Worm (Caenorhabditis elegans) whole organism, L3 larva: ENCODE data around the gene grk-2.

Source experiments
- R02D3.7 ChIP-seq: fragments of 150-350 bp; optimal IDR thresholded peaks from 2 replicates; lab custom pipeline; 2014; ENCODE audit warnings: missing biosample characterization, missing genetic modification characterization
- ZK546.5 ChIP-seq: sonication (generic microtip); optimal IDR thresholded peaks from 2 replicates; lab custom pipeline; 2017; ENCODE audit warnings: missing biosample characterization, missing genetic modification characterization
- aly-2 ChIP-seq: fragments of 150-350 bp; optimal IDR thresholded peaks from 2 replicates; lab custom pipeline; 2014; ENCODE audit warnings: missing biosample characterization, missing genetic modification characterization
- ceh-16 ChIP-seq: sonication (generic microtip); optimal IDR thresholded peaks from 2 replicates; lab custom pipeline; 2017; ENCODE audit warnings: missing biosample characterization, missing genetic modification characterization
- ceh-28 ChIP-seq: fragments of 150-350 bp; optimal IDR thresholded peaks from 2 replicates; lab custom pipeline; 2014; ENCODE audit warnings: missing biosample characterization, missing genetic modification reagents, missing genetic modification characterization
- ceh-82 ChIP-seq: fragments of 150-350 bp; optimal IDR thresholded peaks from 2 replicates; lab custom pipeline; 2014; ENCODE audit warnings: missing biosample characterization, missing genetic modification characterization
- ceh-9 ChIP-seq: sonication (generic microtip); optimal IDR thresholded peaks from 2 replicates; lab custom pipeline; 2018; ENCODE audit warnings: missing biosample characterization, missing genetic modification characterization
- daf-12 ChIP-seq: fragments of 150-350 bp; optimal IDR thresholded peaks from 2 replicates; lab custom pipeline; 2014; ENCODE audit warnings: missing biosample characterization, missing genetic modification reagents, missing genetic modification characterization
- egl-27 ChIP-seq: sonication (generic microtip); optimal IDR thresholded peaks from 4 replicates; lab custom pipeline; 2017; ENCODE audit warnings: missing biosample characterization, missing genetic modification reagents, missing genetic modification characterization
- egl-5 ChIP-seq: fragments of 150-350 bp; optimal IDR thresholded peaks from 2 replicates; lab custom pipeline; 2017; ENCODE audit warnings: missing biosample characterization, missing genetic modification reagents, missing genetic modification characterization, inconsistent platforms
- elt-1 ChIP-seq: fragments of 150-350 bp; optimal IDR thresholded peaks from 2 replicates; lab custom pipeline; 2014; ENCODE audit warnings: missing biosample characterization, missing genetic modification characterization
- elt-2 ChIP-seq: sonication (generic microtip); optimal IDR thresholded peaks from 2 replicates; lab custom pipeline; 2016; ENCODE audit warnings: missing genetic modification reagents, mild to moderate bottlenecking, missing genetic modification characterization, missing compliant biosample characterization
- eor-1 ChIP-seq, 2 experiments: fragments of 150-350 bp; optimal IDR thresholded peaks; 2 replicates each; lab custom pipeline; 2014 to 2018; ENCODE audit warnings: missing biosample characterization in 2 of 2, missing genetic modification characterization in 2 of 2
- fkh-10 ChIP-seq: sonication (generic microtip); optimal IDR thresholded peaks from 2 replicates; lab custom pipeline; 2017; ENCODE audit warnings: missing biosample characterization, missing genetic modification reagents, missing genetic modification characterization
- jun-1 ChIP-seq: fragments of 150-350 bp; optimal IDR thresholded peaks from 2 replicates; lab custom pipeline; 2014; ENCODE audit warnings: missing biosample characterization, missing genetic modification reagents, missing genetic modification characterization
- lin-15B ChIP-seq: fragments of 150-350 bp; optimal IDR thresholded peaks from 2 replicates; lab custom pipeline; 2014; ENCODE audit warnings: missing biosample characterization, missing genetic modification characterization
- lin-39 ChIP-seq: fragments of 150-350 bp; optimal IDR thresholded peaks from 2 replicates; lab custom pipeline; 2018; ENCODE audit warnings: missing biosample characterization, missing genetic modification reagents, missing genetic modification characterization
- lsy-12 ChIP-seq: sonication (generic microtip); optimal IDR thresholded peaks from 2 replicates; lab custom pipeline; 2016; ENCODE audit warnings: mild to moderate bottlenecking, missing genetic modification characterization, missing compliant biosample characterization
- mdl-1 ChIP-seq: fragments of 150-350 bp; optimal IDR thresholded peaks from 2 replicates; lab custom pipeline; 2014; ENCODE audit warnings: missing biosample characterization, missing genetic modification characterization
- mml-1 ChIP-seq: fragments of 150-350 bp; sonication (generic microtip); optimal IDR thresholded peaks from 3 replicates; lab custom pipeline; 2014; ENCODE audit warnings: missing biosample characterization, missing genetic modification characterization
- nfya-1 ChIP-seq: sonication (generic microtip); optimal IDR thresholded peaks from 2 replicates; lab custom pipeline; 2017; ENCODE audit warnings: missing genetic modification characterization, mild to moderate bottlenecking, missing compliant biosample characterization, antibody characterized with exemption, moderate library complexity; ENCODE audit not compliant: insufficient read depth
- nhr-11 ChIP-seq: fragments of 150-350 bp; optimal IDR thresholded peaks from 2 replicates; lab custom pipeline; 2014; ENCODE audit warnings: missing biosample characterization, missing genetic modification characterization
- nhr-23 ChIP-seq: fragments of 150-350 bp; optimal IDR thresholded peaks from 2 replicates; lab custom pipeline; 2014; ENCODE audit warnings: missing biosample characterization, missing genetic modification reagents, missing genetic modification characterization
- nhr-237 ChIP-seq: fragments of 150-350 bp; optimal IDR thresholded peaks from 2 replicates; lab custom pipeline; 2014; ENCODE audit warnings: missing biosample characterization, missing genetic modification characterization
- nhr-25 ChIP-seq: sonication (generic microtip); optimal IDR thresholded peaks from 2 replicates; lab custom pipeline; 2017; ENCODE audit warnings: missing biosample characterization, missing genetic modification characterization
- nhr-43 ChIP-seq: sonication (generic microtip); optimal IDR thresholded peaks from 2 replicates; lab custom pipeline; 2016; ENCODE audit warnings: mild to moderate bottlenecking, missing genetic modification characterization, missing compliant biosample characterization; ENCODE audit not compliant: poor library complexity, severe bottlenecking
- nhr-76 ChIP-seq: fragments of 150-350 bp; sonication (generic microtip); optimal IDR thresholded peaks from 5 replicates; lab custom pipeline; 2014; ENCODE audit warnings: missing biosample characterization, missing genetic modification characterization
- nhr-77 ChIP-seq: fragments of 150-350 bp; optimal IDR thresholded peaks from 2 replicates; lab custom pipeline; 2014; ENCODE audit warnings: missing biosample characterization, missing genetic modification characterization
- pha-4 ChIP-seq: fragments of 150-350 bp; optimal IDR thresholded peaks from 2 replicates; lab custom pipeline; 2014; ENCODE audit warnings: missing biosample characterization, missing genetic modification reagents, missing genetic modification characterization
- pqm-1 ChIP-seq: fragments of 150-350 bp; optimal IDR thresholded peaks from 2 replicates; lab custom pipeline; 2017; ENCODE audit warnings: missing biosample characterization, missing genetic modification characterization, inconsistent platforms
- sea-2 ChIP-seq: fragments of 150-350 bp; sonication (generic microtip); optimal IDR thresholded peaks from 4 replicates; lab custom pipeline; 2014; ENCODE audit warnings: missing biosample characterization, missing genetic modification reagents, missing genetic modification characterization
- skn-1 ChIP-seq: fragments of 150-350 bp; optimal IDR thresholded peaks from 2 replicates; lab custom pipeline; 2014; ENCODE audit warnings: missing biosample characterization, missing genetic modification characterization
- snpc-4 ChIP-seq: fragments of 150-350 bp; optimal IDR thresholded peaks from 2 replicates; lab custom pipeline; 2014; ENCODE audit warnings: missing biosample characterization, missing genetic modification characterization
- tbx-2 ChIP-seq: sonication (generic microtip); optimal IDR thresholded peaks from 2 replicates; lab custom pipeline; 2016; ENCODE audit warnings: mild to moderate bottlenecking, missing genetic modification characterization, missing compliant biosample characterization
- unc-62 ChIP-seq: fragments of 150-350 bp; sonication (generic microtip); optimal IDR thresholded peaks from 4 replicates; lab custom pipeline; 2014; ENCODE audit warnings: missing biosample characterization, missing genetic modification reagents, missing genetic modification characterization
- ztf-11 ChIP-seq: fragments of 150-350 bp; optimal IDR thresholded peaks from 2 replicates; lab custom pipeline; 2014; ENCODE audit warnings: missing biosample characterization, missing genetic modification characterization
- ztf-4 ChIP-seq: fragments of 150-350 bp; optimal IDR thresholded peaks from 2 replicates; lab custom pipeline; 2014; ENCODE audit warnings: missing biosample characterization, missing genetic modification characterization

The grk-2 gene

ce11 chrIII:638319-638718 is 37.6 kb upstream of the grk-2 start, which contains the start of gene sbds-1:
Gene sbds-1, minus strand, starts transcription at chrIII:638419.
- TF ChIP-seq skn-1 (no peak), eor-1 (tag; optimal IDR thresholded peaks at IDR 0.05; lab: Kevin White, UChicago) (no peak), nfya-1 (tag; lab: Kevin White, UChicago) (no peak)

DNA sequence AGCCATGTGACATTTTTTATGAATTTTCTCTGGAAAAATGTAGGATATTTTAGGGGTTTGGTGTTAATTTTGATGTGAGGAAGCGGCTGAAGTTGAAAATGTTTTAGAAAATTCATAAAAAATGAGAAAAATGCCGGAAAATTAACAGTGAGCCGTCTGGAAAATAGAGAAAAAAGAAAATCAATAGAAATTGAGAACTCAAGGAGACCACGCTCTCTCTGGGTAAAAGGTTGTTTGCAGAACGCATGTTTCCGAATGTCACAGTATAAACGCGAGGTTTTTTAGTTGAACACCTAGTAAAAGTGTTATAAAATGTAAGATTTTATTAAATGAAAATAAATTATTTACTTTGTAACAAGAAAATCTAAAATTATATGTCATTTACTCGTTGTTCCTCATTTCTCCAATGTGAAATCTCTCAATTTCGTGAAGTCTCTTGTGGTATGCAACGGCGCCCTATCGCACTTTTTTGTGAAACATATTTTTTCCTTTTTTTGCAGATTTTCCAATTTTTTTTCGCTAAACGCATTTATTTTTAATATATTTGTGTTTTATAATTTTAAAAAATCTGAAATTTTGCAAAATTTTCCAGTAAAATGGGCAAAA is 35.6 kb upstream of the grk-2 start, which contains the start of the genes tag-266 and tag-267:
Gene tag-266 (minus strand): TSS at position 29 of the 606 bp plus-strand sequence.
Gene tag-267 (plus strand): TSS at position 593 of the 606 bp plus-strand sequence.
- peak; percentile 21 for TF ChIP-seq lsy-12
- TF ChIP-seq eor-1 (tag; optimal IDR thresholded peaks at IDR 0.05; lab: Kevin White, UChicago) = peak in 1 of 2 experiments; percentile 20
- TF ChIP-seq ztf-4 (tag; lab: Kevin White, UChicago) = no peak
- TF ChIP-seq pqm-1 (tag; lab: Kevin White, UChicago) = peak; percentile 18
- TF ChIP-seq fkh-10 (GFP tag; lab: Kevin White, UChicago) = peak; percentile 77
- TF ChIP-seq ceh-16 (tag; lab: Kevin White, UChicago) = no peak
- peak; percentile 34 for TF ChIP-seq jun-1
- TF ChIP-seq elt-2 (tag; lab: Kevin White, UChicago) = peak; percentile 42
- TF ChIP-seq R02D3.7 = peak; percentile 18
- peak; percentile 59 for TF ChIP-seq nfya-1 (tag; lab: Kevin White, UChicago)
- TF ChIP-seq nhr-25 = no peak
- peak; percentile 83 for TF ChIP-seq lin-15B
- TF ChIP-seq ceh-28 (tag; lab: Kevin White, UChicago) = peak; percentile 69
- TF ChIP-seq nhr-23 (tag; lab: Kevin White, UChicago) = peak; percentile 38
- peak; percentile 89 for TF ChIP-seq pha-4 (tag; lab: Kevin White, UChicago)
- TF ChIP-seq elt-1 = no peak

DNA sequence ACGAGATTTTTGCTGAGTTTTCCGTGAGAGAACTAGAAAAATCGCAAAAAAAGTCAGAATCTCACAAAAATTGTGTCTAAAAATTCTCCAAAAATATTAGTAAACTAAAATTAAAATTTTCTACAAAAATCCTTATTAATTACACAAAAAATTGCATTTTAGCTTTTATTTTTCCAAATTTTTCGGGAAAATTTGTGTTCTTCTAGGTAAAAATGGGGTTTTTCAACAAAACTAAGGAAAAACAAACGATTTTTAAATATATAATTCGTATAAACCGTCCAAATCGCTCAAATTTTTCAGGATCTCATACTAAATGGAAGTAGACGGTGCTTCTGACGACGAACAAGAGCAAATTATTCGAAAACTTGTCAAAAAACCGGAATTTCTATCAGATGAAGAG is 34.2 kb upstream of the grk-2 start, which contains the start of gene W06E11.1:
Gene W06E11.1 (plus strand): TSS at position 301 of the 400 bp plus-strand sequence.
- TF ChIP-seq pha-4 (tag; lab: Kevin White, UChicago) = no peak
- no peak for TF ChIP-seq nhr-76 (tag; lab: Kevin White, UChicago)
- no peak for TF ChIP-seq unc-62 (GFP tag; lab: Kevin White, UChicago)
- no peak for TF ChIP-seq jun-1
- no peak for TF ChIP-seq tbx-2 (tag; lab: Kevin White, UChicago)
- no peak for TF ChIP-seq lsy-12
- TF ChIP-seq mml-1 (tag; lab: Kevin White, UChicago) = no peak
- no peak for TF ChIP-seq ztf-4 (tag; lab: Kevin White, UChicago)
- TF ChIP-seq nhr-237 (tag; lab: Kevin White, UChicago) = no peak
- no peak for TF ChIP-seq snpc-4 (tag; lab: Kevin White, UChicago)
- no peak for TF ChIP-seq elt-1
- no peak for TF ChIP-seq nhr-11 (tag; lab: Kevin White, UChicago)
- no peak for TF ChIP-seq nhr-43 (tag; lab: Kevin White, UChicago)
- no peak for TF ChIP-seq nhr-77
- TF ChIP-seq ztf-11 (tag; lab: Kevin White, UChicago) = no peak
- no peak for TF ChIP-seq ceh-82 (tag; lab: Kevin White, UChicago)
- no peak for TF ChIP-seq lin-39 (tag; lab: Kevin White, UChicago)
- TF ChIP-seq egl-27 (tag; lab: Kevin White, UChicago) = no peak
- no peak for TF ChIP-seq pqm-1 (tag; lab: Kevin White, UChicago)
- TF ChIP-seq, all 47 proteins: peak for 0

ce11 chrIII:644660-645059 is 31.3 kb upstream of the grk-2 start:
- no peak for TF ChIP-seq egl-27 (tag; lab: Kevin White, UChicago)
- no peak for TF ChIP-seq egl-5 (tag; lab: Kevin White, UChicago)
- TF ChIP-seq sea-2 (GFP tag; lab: Kevin White, UChicago) = no peak
- TF ChIP-seq ztf-4 (tag; lab: Kevin White, UChicago) = no peak

- no peak for TF ChIP-seq elt-1
- no peak for TF ChIP-seq mdl-1 (tag; lab: Kevin White, UChicago)
- TF ChIP-seq nhr-11 (tag; lab: Kevin White, UChicago) = no peak
- TF ChIP-seq aly-2 (tag; lab: Kevin White, UChicago) = no peak
- TF ChIP-seq ceh-9 (tag; lab: Kevin White, UChicago) = no peak
- TF ChIP-seq nhr-25 = no peak
- no peak for TF ChIP-seq pqm-1 (tag; lab: Kevin White, UChicago)
- no peak for TF ChIP-seq ztf-11 (tag; lab: Kevin White, UChicago)
- TF ChIP-seq egl-5 (tag; lab: Kevin White, UChicago) = no peak
- TF ChIP-seq nhr-23 (tag; lab: Kevin White, UChicago) = no peak
- no peak for TF ChIP-seq nhr-76 (tag; lab: Kevin White, UChicago)
- TF ChIP-seq ZK546.5 (tag; lab: Kevin White, UChicago) = no peak
- TF ChIP-seq tbx-2 (tag; lab: Kevin White, UChicago) = no peak
- TF ChIP-seq snpc-4 (tag; lab: Kevin White, UChicago) = no peak
- TF ChIP-seq pha-4 (tag; lab: Kevin White, UChicago) = no peak
- TF ChIP-seq elt-2 (tag; lab: Kevin White, UChicago) = no peak
- TF ChIP-seq lin-39 (tag; lab: Kevin White, UChicago) = no peak
- TF ChIP-seq eor-1 (tag; optimal IDR thresholded peaks at IDR 0.05; lab: Kevin White, UChicago) = no peak
- no peak for TF ChIP-seq daf-12 (tag; lab: Kevin White, UChicago)
- TF ChIP-seq, all 47 proteins: peak for 0
These were observed 29.5 kb upstream of the grk-2 start, which contains the start of gene orai-1 for ce11 chrIII:646454-646853. Gene orai-1, plus strand, starts transcription at chrIII:646754.
